Worm (Caenorhabditis elegans): Measurements from ENCODE around the gene F09G8.7.

DNA sequence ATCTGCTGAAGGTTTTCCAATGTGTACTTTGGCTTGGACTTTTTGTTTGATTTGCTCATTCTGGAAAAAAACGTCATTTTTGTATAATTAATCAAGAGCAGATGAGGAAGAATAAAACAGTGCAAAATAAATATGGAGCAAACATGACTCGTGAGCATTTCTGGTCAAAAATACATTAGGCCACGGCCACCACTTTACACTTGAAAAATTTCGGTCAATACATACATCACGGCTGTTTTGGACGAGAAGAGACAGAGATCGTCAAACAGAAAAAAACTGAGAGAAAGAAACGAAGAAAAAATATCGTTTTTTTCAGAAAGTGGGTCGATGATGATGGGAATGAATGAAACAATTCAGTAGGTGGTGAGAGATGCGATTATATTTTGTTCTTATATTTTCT, at the start of gene F09G8.7, which contains the start of gene crn-7:
- TF ChIP-seq ama-1 (optimal IDR thresholded peaks at IDR 0.05) (no peak), unc-62 (GFP tag; optimal IDR thresholded peaks at IDR 0.05) (no peak), skn-1 (tag; optimal IDR thresholded peaks at IDR 0.05) (no peak), ceh-82 (tag; optimal IDR thresholded peaks at IDR 0.05) (no peak), elt-3 (tag; optimal IDR thresholded peaks at IDR 0.05) (no peak), mdl-1 (tag; optimal IDR thresholded peaks at IDR 0.05) (no peak), crh-2 (tag; optimal IDR thresholded peaks at IDR 0.05) (no peak)
